Worm (Caenorhabditis elegans) whole organism, L4/young adult: ENCODE data around the gene fbxa-62.
"Not testable (repeated sequence)": the region's sequence is repeated elsewhere in the genome, so short reads cannot be mapped to it uniquely, and the experiment has no call there.

Source experiments
- W03F9.2 ChIP-seq: fragments of 150-350 bp; optimal IDR thresholded peaks from 2 replicates; lab custom pipeline; 2014; ENCODE audit warnings: missing biosample characterization, missing genetic modification characterization
- dao-5 ChIP-seq: sonication (generic microtip); optimal IDR thresholded peaks from 2 replicates; lab custom pipeline; 2016; ENCODE audit warnings: missing genotype, missing genetic modification characterization, moderate library complexity, missing compliant biosample characterization
- him-1 ChIP-seq: sonication (generic microtip); optimal IDR thresholded peaks from 2 replicates; lab custom pipeline; 2016; ENCODE audit warnings: missing genotype, missing genetic modification reagents, missing genetic modification characterization, missing compliant biosample characterization

fbxa-62 gene

ce11 chrIII:2239587-2240144, 12.2 kb downstream of the fbxa-62 start, which contains the start of gene C39B5.10:
TSS of gene C39B5.10 (minus strand) at chrIII:2239637.
- TF ChIP-seq dao-5 (tag; lab: Kevin White, UChicago), result no peak
- TF ChIP-seq him-1 (tag; lab: Kevin White, UChicago), result no peak

ce11 chrIII:2240471-2240870, 13.0 kb downstream of the fbxa-62 start, which contains the start of gene srz-56:
TSS of gene srz-56 (plus strand) at chrIII:2240771.
- TF ChIP-seq him-1 (tag; lab: Kevin White, UChicago) (no peak), dao-5 (tag; lab: Kevin White, UChicago) (no peak)

- TF ChIP-seq dao-5 (tag; lab: Kevin White, UChicago) (no peak), W03F9.2 (tag; lab: Kevin White, UChicago) (no peak), him-1 (tag; lab: Kevin White, UChicago) (no peak)
These were observed 16.1 kb downstream of the fbxa-62 start for ce11 chrIII:2243617-2244016.

ce11 chrIII:2245727-2246126, 18.2 kb downstream of the fbxa-62 start, which contains the start of gene srd-67:
TSS of gene srd-67 (minus strand) at chrIII:2245827.
- no peak for TF ChIP-seq dao-5 (tag; lab: Kevin White, UChicago)
- TF ChIP-seq W03F9.2 (tag; lab: Kevin White, UChicago), result no peak
- no peak for TF ChIP-seq him-1 (tag; lab: Kevin White, UChicago)

ce11 chrIII:2251348-2251747, 23.8 kb downstream of the fbxa-62 start, which contains the start of gene fbxa-7:
TSS of gene fbxa-7 (minus strand) at chrIII:2251448.
- TF ChIP-seq dao-5 (tag; lab: Kevin White, UChicago) (no peak), him-1 (tag; lab: Kevin White, UChicago) (no peak), W03F9.2 (tag; lab: Kevin White, UChicago) (no peak)

ce11 chrIII:2253027-2253499, 25.6 kb downstream of the fbxa-62 start, which contains the start of gene fbxa-73:
TSS of gene fbxa-73 (plus strand) at chrIII:2253449.
- TF ChIP-seq him-1 (tag; lab: Kevin White, UChicago) (no peak), dao-5 (tag; lab: Kevin White, UChicago) (no peak)

ce11 chrIII:2255522-2255921, 28.0 kb downstream of the fbxa-62 start, which contains the start of gene fbxa-71:
TSS of gene fbxa-71 (plus strand) at chrIII:2255822.
- no peak for TF ChIP-seq him-1 (tag; lab: Kevin White, UChicago)

- no peak for TF ChIP-seq dao-5 (tag; lab: Kevin White, UChicago)
- no peak for TF ChIP-seq him-1 (tag; lab: Kevin White, UChicago)
- TF ChIP-seq W03F9.2 (tag; lab: Kevin White, UChicago), result no peak
These were observed 31.4 kb downstream of the fbxa-62 start, which contains the start of gene fbxa-43 for ce11 chrIII:2258863-2259262. TSS of gene fbxa-43 (minus strand) at chrIII:2258963.

- TF ChIP-seq W03F9.2 (tag; lab: Kevin White, UChicago), result no peak
These were observed 31.8 kb downstream of the fbxa-62 start for ce11 chrIII:2259329-2259728.

ce11 chrIII:2261353-2261752, 33.8 kb downstream of the fbxa-62 start, which contains the start of gene fbxa-42:
TSS of gene fbxa-42 (minus strand) at chrIII:2261453.
- not testable (repeated sequence) for TF ChIP-seq dao-5, W03F9.2, him-1 (tag; lab: Kevin White, UChicago)

- TF ChIP-seq him-1 (tag; lab: Kevin White, UChicago), result no peak
These were observed 35.4 kb downstream of the fbxa-62 start, which contains the start of gene Y54F10BM.6 for ce11 chrIII:2262942-2263341. TSS of gene Y54F10BM.6 (plus strand) at chrIII:2263242.

ce11 chrIII:2265986-2266701, 38.6 kb downstream of the fbxa-62 start, which contains the start of gene fbxa-9:
TSS of gene fbxa-9 (plus strand) at chrIII:2266651.
- TF ChIP-seq dao-5 (tag; lab: Kevin White, UChicago), result no peak
- TF ChIP-seq W03F9.2 (tag; lab: Kevin White, UChicago), result no peak
- TF ChIP-seq him-1 (tag; lab: Kevin White, UChicago), result no peak

ce11 chrIII:2272075-2272474, 44.6 kb downstream of the fbxa-62 start, which contains the start of gene fbxa-48:
TSS of gene fbxa-48 (minus strand) at chrIII:2272175.
- no peak for TF ChIP-seq him-1 (tag; lab: Kevin White, UChicago)
- TF ChIP-seq dao-5 (tag; lab: Kevin White, UChicago), result no peak
- no peak for TF ChIP-seq W03F9.2 (tag; lab: Kevin White, UChicago)
